Worm (Caenorhabditis elegans): ENCODE measurements around the gene rbm-7.
A peak's percentile ranks its signal among the peaks of the same experiment; 100 is the strongest.

- TF ChIP-seq ama-1 (optimal IDR thresholded peaks at IDR 0.05) (no peak), ceh-2 (tag; optimal IDR thresholded peaks at IDR 0.05) (peak; percentile 67), unc-3 (GFP tag; conservative IDR thresholded peaks at IDR 0.05) (no peak), unc-3 (tag; optimal IDR thresholded peaks at IDR 0.05) (peak; percentile 24), pha-4 (tag; optimal IDR thresholded peaks at IDR 0.05) (no peak), ref-2 (tag; optimal IDR thresholded peaks at IDR 0.05) (peak; percentile 90), nfya-1 (tag; optimal IDR thresholded peaks at IDR 0.05) (peak; percentile 99), odd-2 (tag; optimal IDR thresholded peaks at IDR 0.05) (no peak), elt-2 (tag; optimal IDR thresholded peaks at IDR 0.05) (peak; percentile 65)
Observed at ce11 chrIII:12904987-12905541, 26.6 kb downstream of the rbm-7 start, which contains the start of gene cox-5A.
